Fruit fly (Drosophila melanogaster) whole organism, embryonic: ENCODE data around the gene CCAP-R.

Experiments
- Adf1 ChIP-seq: fragments of 200-800 bp; sonication (Bioruptor generic); IDR thresholded peaks from 2 replicates; pipeline ENCODE4 v1.3.6; 2022; ENCODE audit warnings: missing biosample characterization, missing genetic modification characterization
- Awh ChIP-seq: fragments of 200-800 bp; sonication (Bioruptor generic); IDR thresholded peaks from 2 replicates; pipeline ENCODE4, ENCODE4 v1.3.6; 2022; ENCODE audit warnings: missing biosample characterization, missing genetic modification characterization
- B-H1 ChIP-seq: fragments of 200-800 bp; sonication (Bioruptor generic); IDR thresholded peaks from 3 replicates; pipeline ENCODE4 v1.3.6; 2022; ENCODE audit warnings: missing biosample characterization, missing genetic modification characterization
- BEAF-32 ChIP-seq: fragments of 200-800 bp; sonication (Bioruptor generic); optimal IDR thresholded peaks from 3 replicates; lab custom pipeline; 2017; ENCODE audit warnings: missing biosample characterization, missing genetic modification characterization, mild to moderate bottlenecking, moderate library complexity, missing genetic modification reagents
- CG10321 ChIP-seq: fragments of 200-800 bp; sonication (Bioruptor generic); IDR thresholded peaks from 2 replicates; pipeline ENCODE4 v1.3.6; 2022; ENCODE audit warnings: missing biosample characterization, missing genetic modification characterization
- CG11504 ChIP-seq: fragments of 200-800 bp; sonication (Bioruptor generic); optimal IDR thresholded peaks from 3 replicates; lab custom pipeline; 2019; ENCODE audit warnings: missing biosample characterization, mild to moderate bottlenecking, missing genetic modification characterization, moderate library complexity
- CG11695 ChIP-seq: fragments of 200-800 bp; sonication (Bioruptor generic); IDR thresholded peaks from 3 replicates; pipeline ENCODE4 v1.3.6; 2022; ENCODE audit warnings: missing biosample characterization, missing genetic modification characterization
- CG12769 ChIP-seq: fragments of 200-800 bp; sonication (Bioruptor generic); optimal IDR thresholded peaks from 2 replicates; lab custom pipeline; 2019; ENCODE audit warnings: missing biosample characterization, mild to moderate bottlenecking, missing genetic modification characterization, moderate library complexity
- CG13296 ChIP-seq: fragments of 200-800 bp; sonication (Bioruptor generic); optimal IDR thresholded peaks from 3 replicates; lab custom pipeline; 2018; ENCODE audit warnings: missing biosample characterization, mild to moderate bottlenecking, missing genetic modification characterization
- CG14965 ChIP-seq: fragments of 200-800 bp; sonication (Bioruptor generic); optimal IDR thresholded peaks from 2 replicates; lab custom pipeline; 2016; ENCODE audit warnings: missing biosample characterization, missing genetic modification characterization, borderline replicate concordance
- CG15269 ChIP-seq: fragments of 200-800 bp; sonication (Bioruptor generic); optimal IDR thresholded peaks from 2 replicates; lab custom pipeline; 2018; ENCODE audit warnings: missing biosample characterization, mild to moderate bottlenecking, missing genetic modification characterization, moderate library complexity
- CG18262 ChIP-seq: fragments of 200-800 bp; optimal IDR thresholded peaks from 3 replicates; lab custom pipeline; 2019; ENCODE audit warnings: missing biosample characterization, mild to moderate bottlenecking, missing genetic modification characterization, moderate library complexity
- CG2678 ChIP-seq: fragments of 200-800 bp; sonication (Bioruptor generic); optimal IDR thresholded peaks from 3 replicates; lab custom pipeline; 2019; ENCODE audit warnings: missing biosample characterization, mild to moderate bottlenecking, missing genetic modification characterization, moderate library complexity
- CG2875 ChIP-seq: fragments of 200-800 bp; sonication (Bioruptor generic); optimal IDR thresholded peaks from 2 replicates; lab custom pipeline; 2017; ENCODE audit warnings: missing biosample characterization, mild to moderate bottlenecking, missing genetic modification characterization, missing genetic modification reagents
- CG3163 ChIP-seq: fragments of 200-800 bp; sonication (Bioruptor generic); optimal IDR thresholded peaks from 3 replicates; lab custom pipeline; 2016; ENCODE audit warnings: missing biosample characterization, missing genetic modification characterization
- CG4282 ChIP-seq: fragments of 200-800 bp; sonication (Bioruptor generic); optimal IDR thresholded peaks from 2 replicates; lab custom pipeline; 2016; ENCODE audit warnings: missing biosample characterization, missing genetic modification characterization
- CG7745 ChIP-seq: fragments of 200-800 bp; sonication (Bioruptor generic); optimal IDR thresholded peaks from 2 replicates; lab custom pipeline; 2018; ENCODE audit warnings: missing biosample characterization, mild to moderate bottlenecking, missing genetic modification characterization, moderate library complexity
- Camta ChIP-seq: fragments of 200-800 bp; sonication (Bioruptor generic); optimal IDR thresholded peaks from 2 replicates; lab custom pipeline; 2016; ENCODE audit warnings: missing biosample characterization, missing genetic modification characterization
- Chrac-16 ChIP-seq: fragments of 200-800 bp; sonication (Bioruptor generic); optimal IDR thresholded peaks from 3 replicates; lab custom pipeline; 2016; ENCODE audit warnings: missing biosample characterization, missing genetic modification characterization
- Dbx ChIP-seq: fragments of 200-800 bp; sonication (Bioruptor generic); IDR thresholded peaks from 3 replicates; pipeline ENCODE4 v1.3.6; 2022; ENCODE audit warnings: missing biosample characterization, missing genetic modification characterization
- Dip3 ChIP-seq: fragments of 200-800 bp; sonication (Bioruptor generic); optimal IDR thresholded peaks from 3 replicates; lab custom pipeline; 2016; ENCODE audit warnings: missing biosample characterization, missing genetic modification characterization
- Drgx ChIP-seq: fragments of 200-800 bp; sonication (Bioruptor generic); IDR thresholded peaks from 2 replicates; pipeline ENCODE4 v1.3.6; 2022; ENCODE audit warnings: missing biosample characterization, missing genetic modification characterization
- Hr39 ChIP-seq: fragments of >200 bp; optimal IDR thresholded peaks from 2 replicates; lab custom pipeline; 2017
- Lpt ChIP-seq: fragments of >200 bp; optimal IDR thresholded peaks from 2 replicates; lab custom pipeline; 2018; ENCODE audit warnings: missing biosample characterization, missing genetic modification characterization
- NfI ChIP-seq: fragments of 200-800 bp; sonication (Bioruptor generic); optimal IDR thresholded peaks from 3 replicates; lab custom pipeline; 2018; ENCODE audit warnings: missing biosample characterization, mild to moderate bottlenecking, missing genetic modification characterization, moderate library complexity
- Scr ChIP-seq: fragments of 200-800 bp; sonication (Bioruptor generic); IDR thresholded peaks from 2 replicates; pipeline ENCODE4 v1.3.6; 2022; ENCODE audit warnings: missing biosample characterization, missing genetic modification characterization; ENCODE audit not compliant: partially characterized antibody
- Sox100B ChIP-seq: fragments of 200-800 bp; sonication (Bioruptor generic); optimal IDR thresholded peaks from 3 replicates; lab custom pipeline; 2018; ENCODE audit warnings: missing biosample characterization, mild to moderate bottlenecking, missing genetic modification characterization
- Xbp1 ChIP-seq: fragments of 200-800 bp; sonication (Bioruptor generic); optimal IDR thresholded peaks from 3 replicates; lab custom pipeline; 2016; ENCODE audit warnings: missing biosample characterization, mild to moderate bottlenecking, missing genetic modification characterization
- abd-A ChIP-seq: fragments of 200-800 bp; sonication (Bioruptor generic); optimal IDR thresholded peaks from 3 replicates; lab custom pipeline; 2019; ENCODE audit warnings: missing biosample characterization, mild to moderate bottlenecking, missing genetic modification characterization, moderate library complexity
- al ChIP-seq: fragments of 200-800 bp; sonication (Bioruptor generic); IDR thresholded peaks from 2 replicates; pipeline ENCODE4 v1.3.6; 2022; ENCODE audit warnings: missing biosample characterization, missing genetic modification characterization
- ash1 ChIP-seq: fragments of 200-800 bp; sonication (Bioruptor generic); optimal IDR thresholded peaks from 2 replicates; lab custom pipeline; 2018; ENCODE audit warnings: missing biosample characterization, mild to moderate bottlenecking, missing genetic modification characterization
- btn ChIP-seq: fragments of 200-800 bp; sonication (Bioruptor generic); optimal IDR thresholded peaks from 2 replicates; lab custom pipeline; 2016; ENCODE audit warnings: missing biosample characterization, missing genetic modification characterization
- cg ChIP-seq: fragments of 200-800 bp; sonication (Bioruptor generic); optimal IDR thresholded peaks from 3 replicates; lab custom pipeline; 2019; ENCODE audit warnings: missing biosample characterization, mild to moderate bottlenecking, missing genetic modification characterization, moderate library complexity
- ci ChIP-seq: fragments of 200-800 bp; sonication (Bioruptor generic); IDR thresholded peaks from 3 replicates; pipeline ENCODE4 v1.3.6; 2022; ENCODE audit warnings: missing biosample characterization, missing genetic modification characterization
- dmrt11E ChIP-seq: fragments of 200-800 bp; sonication (Bioruptor generic); optimal IDR thresholded peaks from 3 replicates; lab custom pipeline; 2018; ENCODE audit warnings: missing biosample characterization, mild to moderate bottlenecking, missing genetic modification characterization, moderate library complexity
- emc ChIP-seq: fragments of 200-800 bp; sonication (Bioruptor generic); optimal IDR thresholded peaks from 2 replicates; lab custom pipeline; 2016; ENCODE audit warnings: missing biosample characterization, missing genetic modification characterization
- gcm2 ChIP-seq: fragments of 200-800 bp; sonication (Bioruptor generic); optimal IDR thresholded peaks from 2 replicates; lab custom pipeline; 2016; ENCODE audit warnings: missing biosample characterization, missing genetic modification characterization
- her ChIP-seq: fragments of 200-800 bp; sonication (Bioruptor generic); optimal IDR thresholded peaks from 2 replicates; lab custom pipeline; 2016; ENCODE audit warnings: missing biosample characterization, missing genetic modification characterization
- kah ChIP-seq: fragments of 200-800 bp; sonication (Bioruptor generic); optimal IDR thresholded peaks from 2 replicates; lab custom pipeline; 2018; ENCODE audit warnings: missing biosample characterization, mild to moderate bottlenecking, missing genetic modification characterization
- knrl ChIP-seq: fragments of 200-800 bp; sonication (Bioruptor generic); IDR thresholded peaks from 3 replicates; pipeline ENCODE4 v1.3.6; 2022; ENCODE audit warnings: missing biosample characterization, missing genetic modification characterization; ENCODE audit not compliant: partially characterized antibody
- lab ChIP-seq: fragments of 200-800 bp; sonication (Bioruptor generic); optimal IDR thresholded peaks from 3 replicates; lab custom pipeline; 2017; ENCODE audit warnings: missing biosample characterization, missing genetic modification characterization, mild to moderate bottlenecking, moderate library complexity, missing genetic modification reagents
- luna ChIP-seq: fragments of 200-800 bp; sonication (Bioruptor generic); optimal IDR thresholded peaks from 2 replicates; lab custom pipeline; 2016; ENCODE audit warnings: missing biosample characterization, missing genetic modification characterization
- repo ChIP-seq: fragments of 200-800 bp; sonication (Bioruptor generic); optimal IDR thresholded peaks from 2 replicates; lab custom pipeline; 2016; ENCODE audit warnings: missing biosample characterization, missing genetic modification characterization
- row ChIP-seq: fragments of 200-800 bp; sonication (Bioruptor generic); IDR thresholded peaks from 3 replicates; pipeline ENCODE4 v1.3.6; 2022; ENCODE audit warnings: missing biosample characterization, missing genetic modification characterization
- salm ChIP-seq: fragments of 200-800 bp; sonication (Bioruptor generic); optimal IDR thresholded peaks from 2 replicates; lab custom pipeline; 2018; ENCODE audit warnings: missing biosample characterization, mild to moderate bottlenecking, missing genetic modification characterization
- sc ChIP-seq, 3 experiments: fragments of >200 bp in 2 of 3; fragments of 200-800 bp in 1 of 3; sonication (Bioruptor generic) in 1 of 3; optimal IDR thresholded peaks; 2 replicates in 2 of 3; 3 replicates in 1 of 3; lab custom pipeline; 2017; ENCODE audit warnings: mild to moderate bottlenecking in 1 of 3, missing biosample characterization in 1 of 3, missing genetic modification characterization in 1 of 3, missing genetic modification reagents in 1 of 3
- scrt ChIP-seq: fragments of 200-800 bp; sonication (Bioruptor generic); optimal IDR thresholded peaks from 2 replicates; lab custom pipeline; 2018; ENCODE audit warnings: missing biosample characterization, mild to moderate bottlenecking, missing genetic modification characterization, moderate library complexity
- sd ChIP-seq: fragments of 200-800 bp; sonication (Bioruptor generic); optimal IDR thresholded peaks from 3 replicates; lab custom pipeline; 2018; ENCODE audit warnings: missing biosample characterization, mild to moderate bottlenecking, missing genetic modification characterization, moderate library complexity
- unc-4 ChIP-seq: fragments of 200-800 bp; sonication (Bioruptor generic); IDR thresholded peaks from 2 replicates; pipeline ENCODE4 v1.3.6; 2022; ENCODE audit warnings: missing biosample characterization, missing genetic modification characterization; ENCODE audit not compliant: partially characterized antibody

The CCAP-R gene

dm6 chr3R:25879324-25879766, 76.7 kb downstream of the CCAP-R start (continued):
- TF ChIP-seq CG14965 (no peak), repo (GFP tag; lab: Kevin White, UChicago) (peak; percentile 5), cg (GFP tag; lab: Kevin White, UChicago) (no peak), luna (GFP tag; lab: Kevin White, UChicago) (no peak), her (GFP tag; lab: Kevin White, UChicago) (no peak), CG11504 (tag; lab: Kevin White, UChicago) (peak; percentile 85), CG7745 (tag; lab: Kevin White, UChicago) (no peak), ci (GFP tag; lab: Robert Waterston, UW) (peak; percentile 86; the same call in 2 of the 3 replicates), ash1 (no peak), NfI (GFP tag; lab: Kevin White, UChicago) (peak; percentile 77), CG2678 (tag; lab: Kevin White, UChicago) (peak; percentile 90), knrl (no peak), Xbp1 (peak; percentile 84), Camta (peak; percentile 64), salm (tag; lab: Kevin White, UChicago) (peak; percentile 31), Drgx (GFP tag; lab: Robert Waterston, UW) (peak; percentile 78), CG4282 (no peak), BEAF-32 (GFP tag; lab: Kevin White, UChicago) (no peak), Awh (GFP tag; lab: Robert Waterston, UW) (peak; percentile 88), row (GFP tag; lab: Robert Waterston, UW) (peak; percentile 87), B-H1 (GFP tag; lab: Robert Waterston, UW) (peak; percentile 76), lab (GFP tag; lab: Kevin White, UChicago) (peak; percentile 79), CG15269 (tag; lab: Kevin White, UChicago) (peak; percentile 85), CG11695 (peak; percentile 61; the same call in 2 of the 3 replicates), abd-A (tag; lab: Kevin White, UChicago) (no peak), emc (peak; percentile 3), Sox100B (GFP tag; lab: Kevin White, UChicago) (peak; percentile 81), scrt (GFP tag; lab: Kevin White, UChicago) (peak; percentile 58), CG18262 (peak; percentile 88), Scr (GFP tag; lab: Robert Waterston, UW) (no peak), btn (GFP tag; lab: Kevin White, UChicago) (peak; percentile 50), Chrac-16 (peak; percentile 75), Dbx (GFP tag; lab: Robert Waterston, UW) (no peak), CG10321 (GFP tag; lab: Robert Waterston, UW) (no peak), CG3163 (GFP tag; lab: Kevin White, UChicago) (no peak), Adf1 (no peak; the same call in 1 of the 2 replicates), unc-4 (GFP tag; lab: Robert Waterston, UW) (no peak), CG12769 (peak; percentile 90), Lpt (GFP tag; lab: Kevin White, UChicago) (no peak)

- no peak for TF ChIP-seq gcm2 (GFP tag; lab: Kevin White, UChicago)
- no peak for TF ChIP-seq sd (tag; lab: Kevin White, UChicago)
- TF ChIP-seq salm (tag; lab: Kevin White, UChicago) = no peak
- TF ChIP-seq CG2875 = no peak
- TF ChIP-seq abd-A (tag; lab: Kevin White, UChicago) = no peak
- TF ChIP-seq Dip3 (GFP tag; lab: Kevin White, UChicago) = no peak
- TF ChIP-seq CG13296 = no peak
- TF ChIP-seq kah (GFP tag; lab: Kevin White, UChicago) = no peak
- TF ChIP-seq sc (optimal IDR thresholded peaks at IDR 0.05; lab: Kevin White, UChicago) = no peak
- no peak for TF ChIP-seq sc (GFP tag; optimal IDR thresholded peaks at IDR 0.05; lab: Kevin White, UChicago)
- TF ChIP-seq Hr39 (lab: Kevin White, UChicago) = no peak
- TF ChIP-seq al (GFP tag; lab: Robert Waterston, UW) = no peak
- TF ChIP-seq dmrt11E (tag; lab: Kevin White, UChicago) = no peak
These were observed 79.0 kb downstream of the CCAP-R start for dm6 chr3R:25877064-25877463.
